Worm (Caenorhabditis elegans) whole organism, midembryonic: ENCODE data around the gene T21E8.7.

Experiments used
- cog-1 ChIP-seq: sonication (generic microtip); optimal IDR thresholded peaks from 2 replicates; lab custom pipeline; 2016; ENCODE audit warnings: missing genetic modification characterization, missing compliant biosample characterization
- flt-1 ChIP-seq: fragments of 200-800 bp; sonication (Bioruptor generic); IDR thresholded peaks from 2 replicates; pipeline ENCODE4 v1.3.6; 2022; ENCODE audit warnings: missing genetic modification characterization, missing compliant biosample characterization
- med-1 ChIP-seq: sonication (generic microtip); optimal IDR thresholded peaks from 2 replicates; lab custom pipeline; 2017; ENCODE audit warnings: missing genetic modification characterization, mild to moderate bottlenecking, missing compliant biosample characterization, antibody characterized with exemption, missing genetic modification reagents; ENCODE audit not compliant: insufficient read depth
- ztf-29 ChIP-seq: fragments of 200-800 bp; sonication (Bioruptor generic); IDR thresholded peaks from 2 replicates; pipeline ENCODE4 v1.3.6; 2022; ENCODE audit warnings: missing genetic modification reagents, missing genetic modification characterization, missing compliant biosample characterization

DNA sequence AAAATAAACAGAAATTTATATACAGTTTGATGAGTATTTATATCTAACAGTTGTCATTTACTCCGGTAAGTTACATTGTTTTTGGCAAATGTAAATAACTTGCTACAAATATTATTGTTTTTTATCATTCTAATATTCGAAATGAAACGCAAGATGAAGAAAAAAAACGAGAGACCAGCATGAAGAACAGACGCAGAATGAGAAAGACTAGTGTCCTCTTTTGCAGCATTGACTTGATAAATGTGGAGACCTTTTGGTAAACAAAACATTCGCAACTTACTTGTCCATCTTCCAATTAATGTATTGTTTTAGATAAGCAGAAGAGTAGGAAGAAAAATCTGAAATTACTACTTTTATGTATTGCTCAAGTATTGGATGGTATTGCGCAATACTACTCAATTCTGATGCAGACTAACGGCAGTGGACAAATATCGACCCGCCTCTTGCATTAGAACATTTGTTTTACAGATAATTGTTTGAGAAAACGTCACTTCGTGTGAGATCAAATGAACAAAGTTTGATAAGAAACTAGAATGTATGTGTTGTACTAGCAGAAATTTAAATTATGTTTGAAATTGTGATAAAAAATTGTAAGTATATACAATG, 6.1 kb upstream of the T21E8.7 start, which contains the start of gene pgp-6:
- TF ChIP-seq flt-1 (no peak), ztf-29 (GFP tag; lab: Robert Waterston, UW) (no peak), med-1 (no peak), cog-1 (no peak)
